Worm (Caenorhabditis elegans) whole organism, L4/young adult: ENCODE results near the gene apt-9.

Experiments
- W03F9.2 ChIP-seq: fragments of 150-350 bp; optimal IDR thresholded peaks from 2 replicates; lab custom pipeline; 2014; ENCODE audit warnings: missing biosample characterization, missing genetic modification characterization
- dao-5 ChIP-seq: sonication (generic microtip); optimal IDR thresholded peaks from 2 replicates; lab custom pipeline; 2016; ENCODE audit warnings: missing genotype, missing genetic modification characterization, moderate library complexity, missing compliant biosample characterization

DNA sequence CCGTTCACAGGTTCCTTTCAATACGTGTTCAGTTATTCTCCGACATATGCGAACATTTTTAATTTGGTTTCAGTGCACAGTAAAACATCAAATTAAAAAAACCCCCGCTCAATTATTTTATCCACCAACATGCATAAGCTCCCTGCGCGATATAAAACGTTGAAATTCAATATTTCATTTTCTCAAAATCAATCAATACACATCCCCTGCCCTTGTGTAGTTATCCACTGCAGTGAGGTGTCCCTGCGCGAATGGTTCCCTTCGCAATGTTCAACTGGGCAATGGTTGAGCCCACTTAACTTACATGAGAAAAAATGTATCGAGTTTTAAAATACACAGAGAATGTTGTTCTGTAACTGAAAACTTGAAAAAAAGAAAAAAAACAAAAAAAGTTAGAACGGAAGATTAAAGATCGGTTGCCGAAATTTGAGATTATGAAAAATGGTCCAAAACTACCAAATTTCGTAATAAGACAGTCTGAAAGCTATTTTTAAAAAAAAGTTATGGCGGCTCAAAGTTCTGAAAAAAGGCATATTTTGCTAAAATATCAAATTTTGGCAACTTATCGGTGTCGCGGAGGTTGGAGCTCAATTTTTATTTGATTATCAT lies 25.8 kb downstream of the apt-9 start:
- TF ChIP-seq dao-5 (tag; lab: Kevin White, UChicago) = peak; percentile 95
- TF ChIP-seq W03F9.2 = peak; percentile 98
